Fruit fly (Drosophila melanogaster): ENCODE data around the gene CG7706.

DNA sequence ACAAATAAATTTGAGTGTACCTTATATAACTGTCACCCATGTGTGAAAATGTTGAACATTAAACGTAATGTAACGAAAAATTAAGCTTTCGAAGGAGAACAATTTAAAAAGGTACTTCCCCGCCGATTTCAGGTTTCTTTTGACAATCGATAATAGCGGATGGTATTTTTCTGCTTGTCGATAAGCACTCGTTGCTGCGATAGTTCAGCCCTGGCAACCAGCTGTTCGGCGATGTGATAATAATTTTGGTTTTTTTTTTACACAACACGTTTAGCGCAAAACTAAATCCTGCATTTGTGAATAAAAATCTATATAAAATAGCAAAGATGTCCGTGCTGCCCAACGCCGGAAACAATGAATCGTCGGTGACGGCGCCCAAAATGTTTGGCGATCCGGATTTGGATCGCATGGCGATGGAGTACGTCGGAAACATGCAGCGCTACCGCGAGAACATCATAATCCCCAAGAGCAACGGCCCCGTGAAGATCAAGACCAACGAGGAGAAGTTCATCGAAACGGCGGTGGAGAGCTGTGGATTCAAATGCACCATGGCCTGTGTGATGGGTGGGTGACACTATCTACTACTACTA is 9.9 kb upstream of the CG7706 start, which contains the start of gene CG31229:
- TF ChIP-seq psq (optimal IDR thresholded peaks at IDR 0.05), result no peak
- no peak for TF ChIP-seq EcR (GFP tag; optimal IDR thresholded peaks at IDR 0.05)
